Fruit fly (Drosophila melanogaster): ENCODE measurements around the gene Gnpnat.

DNA sequence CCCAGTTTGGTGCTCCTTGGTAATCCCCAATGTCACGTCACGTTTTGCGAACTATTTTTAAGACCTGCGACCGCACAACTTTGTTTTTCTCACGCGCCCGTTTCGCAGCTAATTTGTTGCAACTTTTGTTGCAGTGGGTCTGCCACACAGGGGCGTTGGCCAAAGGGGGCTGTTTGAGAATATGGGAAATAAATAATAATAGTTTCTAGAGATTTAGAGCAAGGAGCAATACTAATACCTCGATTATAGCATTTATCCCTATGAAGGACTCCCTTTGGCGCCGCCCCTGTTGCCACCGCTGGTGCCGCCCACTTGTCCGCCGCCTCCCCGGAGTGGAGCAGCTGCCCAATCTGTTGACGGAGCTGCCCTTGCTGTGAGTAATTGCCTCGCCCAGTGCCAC lies 17.2 kb downstream of the Gnpnat start:
- TF ChIP-seq Myc (optimal IDR thresholded peaks at IDR 0.05): no peak
- no peak for TF ChIP-seq ttk (optimal IDR thresholded peaks at IDR 0.05)
- TF ChIP-seq psq (optimal IDR thresholded peaks at IDR 0.05): no peak

Measured in Kc167 (cell line).